Worm (Caenorhabditis elegans): ENCODE data around the gene sri-65.

DNA sequence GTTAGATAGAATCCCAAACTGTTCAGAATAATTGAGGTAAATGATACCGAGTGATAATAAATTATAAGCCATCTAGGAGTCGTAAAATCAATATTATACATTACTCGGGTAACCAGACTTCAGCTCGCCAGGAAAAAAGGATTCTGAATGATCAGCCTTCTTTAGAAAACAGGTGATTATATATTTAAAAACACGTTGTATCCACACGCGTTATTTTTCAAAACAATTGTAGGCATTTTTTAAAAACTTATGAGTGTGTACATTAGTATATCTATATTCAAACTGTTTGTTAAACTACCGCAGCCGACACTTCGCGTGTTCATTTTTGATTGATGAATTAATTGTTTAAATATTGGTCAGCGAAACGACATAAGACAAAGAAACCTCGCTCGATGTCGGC lies at the start of gene sri-65:
- TF ChIP-seq nhr-11 (tag; optimal IDR thresholded peaks at IDR 0.05) = no peak
- TF ChIP-seq mdl-1 (tag; optimal IDR thresholded peaks at IDR 0.05) = no peak
- no peak for TF ChIP-seq unc-62 (GFP tag; optimal IDR thresholded peaks at IDR 0.05)
- no peak for TF ChIP-seq lsy-2 (tag; optimal IDR thresholded peaks at IDR 0.05)
- no peak for TF ChIP-seq zag-1 (tag; optimal IDR thresholded peaks at IDR 0.05)
- no peak for TF ChIP-seq ceh-82 (tag; optimal IDR thresholded peaks at IDR 0.05)
- TF ChIP-seq elt-1 (tag; optimal IDR thresholded peaks at IDR 0.05) = no peak
- no peak for TF ChIP-seq nhr-10 (tag; optimal IDR thresholded peaks at IDR 0.05)
- TF ChIP-seq ceh-16 (tag; optimal IDR thresholded peaks at IDR 0.05) = no peak
- no peak for TF ChIP-seq gmeb-1 (tag; optimal IDR thresholded peaks at IDR 0.05)
- TF ChIP-seq blmp-1 (tag; optimal IDR thresholded peaks at IDR 0.05; ENCODE audit: insufficient read depth) = no peak
- no peak for TF ChIP-seq peb-1 (tag; optimal IDR thresholded peaks at IDR 0.05)
- no peak for TF ChIP-seq nhr-12 (tag; optimal IDR thresholded peaks at IDR 0.05)

Measured in whole organism, L2 larva.